Fruit fly (Drosophila melanogaster) whole organism, embryonic: ENCODE results near the gene gammaCOP.
A peak's percentile ranks its signal among the peaks of the same experiment; 100 is the strongest.

Experiments
- Adf1 ChIP-seq: fragments of 200-800 bp; sonication (Bioruptor generic); IDR thresholded peaks from 2 replicates; pipeline ENCODE4 v1.3.6; 2022; ENCODE audit warnings: missing biosample characterization, missing genetic modification characterization
- Awh ChIP-seq: fragments of 200-800 bp; sonication (Bioruptor generic); IDR thresholded peaks from 2 replicates; pipeline ENCODE4, ENCODE4 v1.3.6; 2022; ENCODE audit warnings: missing biosample characterization, missing genetic modification characterization
- B-H1 ChIP-seq: fragments of 200-800 bp; sonication (Bioruptor generic); IDR thresholded peaks from 3 replicates; pipeline ENCODE4 v1.3.6; 2022; ENCODE audit warnings: missing biosample characterization, missing genetic modification characterization
- BEAF-32 ChIP-seq: fragments of 200-800 bp; sonication (Bioruptor generic); optimal IDR thresholded peaks from 3 replicates; lab custom pipeline; 2017; ENCODE audit warnings: missing biosample characterization, missing genetic modification characterization, mild to moderate bottlenecking, moderate library complexity, missing genetic modification reagents
- CG10654 ChIP-seq: fragments of 200-800 bp; sonication (Bioruptor generic); optimal IDR thresholded peaks from 2 replicates; lab custom pipeline; 2016; ENCODE audit warnings: missing biosample characterization, missing genetic modification characterization
- CG11695 ChIP-seq: fragments of 200-800 bp; sonication (Bioruptor generic); IDR thresholded peaks from 3 replicates; pipeline ENCODE4 v1.3.6; 2022; ENCODE audit warnings: missing biosample characterization, missing genetic modification characterization
- CG14014 ChIP-seq: fragments of 200-800 bp; sonication (Bioruptor generic); IDR thresholded peaks from 2 replicates; pipeline ENCODE4 v1.3.6; 2022; ENCODE audit warnings: missing biosample characterization, missing genetic modification characterization
- CG15601 ChIP-seq: fragments of 200-800 bp; sonication (Bioruptor generic); optimal IDR thresholded peaks from 3 replicates; lab custom pipeline; 2019; ENCODE audit warnings: missing biosample characterization, mild to moderate bottlenecking, missing genetic modification characterization, moderate library complexity
- CG17612 ChIP-seq: fragments of 200-800 bp; sonication (Bioruptor generic); IDR thresholded peaks from 2 replicates; pipeline ENCODE4 v1.3.6; 2022; ENCODE audit warnings: missing biosample characterization, missing genetic modification characterization
- CG17829 ChIP-seq: fragments of 200-800 bp; optimal IDR thresholded peaks from 2 replicates; lab custom pipeline; 2019; ENCODE audit warnings: missing biosample characterization, mild to moderate bottlenecking, missing genetic modification characterization, moderate library complexity
- CG1832 ChIP-seq: fragments of 200-800 bp; sonication (Bioruptor generic); optimal IDR thresholded peaks from 2 replicates; lab custom pipeline; 2017; ENCODE audit warnings: missing biosample characterization, mild to moderate bottlenecking, missing genetic modification characterization, inconsistent platforms
- CG18476 ChIP-seq: fragments of 200-800 bp; sonication (Bioruptor generic); optimal IDR thresholded peaks from 2 replicates; lab custom pipeline; 2016; ENCODE audit warnings: missing biosample characterization, mild to moderate bottlenecking, missing genetic modification characterization
- CG18764 ChIP-seq: fragments of 200-800 bp; sonication (Bioruptor generic); optimal IDR thresholded peaks from 3 replicates; lab custom pipeline; 2016; ENCODE audit warnings: missing biosample characterization, missing genetic modification characterization
- CG30431 ChIP-seq: fragments of 200-800 bp; sonication (Bioruptor generic); optimal IDR thresholded peaks from 2 replicates; lab custom pipeline; 2017; ENCODE audit warnings: missing biosample characterization, missing genetic modification characterization
- CG3065 ChIP-seq: fragments of 200-800 bp; sonication (Bioruptor generic); optimal IDR thresholded peaks from 2 replicates; lab custom pipeline; 2016; ENCODE audit warnings: missing biosample characterization, missing genetic modification characterization
- CG3281 ChIP-seq: fragments of 200-800 bp; sonication (Bioruptor generic); optimal IDR thresholded peaks from 3 replicates; lab custom pipeline; 2017; ENCODE audit warnings: missing biosample characterization, mild to moderate bottlenecking, missing genetic modification characterization
- CG34422 ChIP-seq: fragments of 200-800 bp; sonication (Bioruptor generic); IDR thresholded peaks from 3 replicates; pipeline ENCODE4 v1.3.6; 2022; ENCODE audit warnings: missing biosample characterization, missing genetic modification characterization
- CG4424 ChIP-seq: fragments of 200-800 bp; sonication (Bioruptor generic); optimal IDR thresholded peaks from 3 replicates; lab custom pipeline; 2016; ENCODE audit warnings: missing biosample characterization, missing genetic modification characterization
- CG4617 ChIP-seq: fragments of 200-800 bp; sonication (Bioruptor generic); optimal IDR thresholded peaks from 3 replicates; lab custom pipeline; 2016; ENCODE audit warnings: missing biosample characterization, missing genetic modification characterization, borderline replicate concordance
- CG6654 ChIP-seq: fragments of 200-800 bp; sonication (Bioruptor generic); optimal IDR thresholded peaks from 2 replicates; lab custom pipeline; 2017; ENCODE audit warnings: missing biosample characterization, mild to moderate bottlenecking, missing genetic modification characterization
- CG7357 ChIP-seq: fragments of 200-800 bp; sonication (Bioruptor generic); IDR thresholded peaks from 3 replicates; pipeline ENCODE4 v1.3.6; 2022; ENCODE audit warnings: missing biosample characterization, missing genetic modification characterization
- CG8478 ChIP-seq: fragments of >200 bp; optimal IDR thresholded peaks from 2 replicates; lab custom pipeline; 2018
- CoRest ChIP-seq: fragments of 200-800 bp; sonication (Bioruptor generic); optimal IDR thresholded peaks from 3 replicates; lab custom pipeline; 2018; ENCODE audit warnings: missing biosample characterization, mild to moderate bottlenecking, missing genetic modification characterization, moderate library complexity
- Dad ChIP-seq: fragments of 200-800 bp; sonication (Bioruptor generic); optimal IDR thresholded peaks from 3 replicates; lab custom pipeline; 2016; ENCODE audit warnings: missing biosample characterization, missing genetic modification characterization
- Dip2 ChIP-seq: fragments of 200-800 bp; sonication (Bioruptor generic); IDR thresholded peaks from 2 replicates; pipeline ENCODE4 v1.3.6; 2022; ENCODE audit warnings: missing biosample characterization, missing genetic modification characterization
- Dip3 ChIP-seq: fragments of 200-800 bp; sonication (Bioruptor generic); optimal IDR thresholded peaks from 3 replicates; lab custom pipeline; 2016; ENCODE audit warnings: missing biosample characterization, missing genetic modification characterization
- H15 ChIP-seq: fragments of 200-800 bp; sonication (Bioruptor generic); IDR thresholded peaks from 3 replicates; pipeline ENCODE4 v1.3.6; 2022; ENCODE audit warnings: missing biosample characterization, missing genetic modification characterization
- HLH3B ChIP-seq: fragments of 200-800 bp; sonication (Bioruptor generic); IDR thresholded peaks from 2 replicates; pipeline ENCODE4 v1.3.6; 2022; ENCODE audit warnings: missing biosample characterization, missing genetic modification characterization
- Hr78 ChIP-seq, 2 experiments: fragments of 200-800 bp in 1 of 2; fragments of >200 bp in 1 of 2; sonication (Bioruptor generic) in 1 of 2; optimal IDR thresholded peaks; 2 replicates each; lab custom pipeline; 2017 to 2019; ENCODE audit warnings: missing biosample characterization in 2 of 2, missing genetic modification characterization in 2 of 2, mild to moderate bottlenecking in 1 of 2, moderate library complexity in 1 of 2
- NC2α ChIP-seq: fragments of 200-800 bp; sonication (Bioruptor generic); optimal IDR thresholded peaks from 2 replicates; lab custom pipeline; 2016; ENCODE audit warnings: missing biosample characterization, missing genetic modification characterization
- NK7.1 ChIP-seq: fragments of 200-800 bp; sonication (Bioruptor generic); optimal IDR thresholded peaks from 3 replicates; lab custom pipeline; 2016; ENCODE audit warnings: missing biosample characterization, missing genetic modification characterization
- Optix ChIP-seq: fragments of 200-800 bp; sonication (Bioruptor generic); IDR thresholded peaks from 3 replicates; pipeline ENCODE4 v1.3.6; 2022; ENCODE audit warnings: missing biosample characterization, missing genetic modification characterization
- TFAM ChIP-seq: fragments of 200-800 bp; sonication (Bioruptor generic); optimal IDR thresholded peaks from 2 replicates; lab custom pipeline; 2017; ENCODE audit warnings: missing biosample characterization, missing genetic modification characterization, inconsistent platforms
- ash1 ChIP-seq: fragments of 200-800 bp; sonication (Bioruptor generic); optimal IDR thresholded peaks from 2 replicates; lab custom pipeline; 2018; ENCODE audit warnings: missing biosample characterization, mild to moderate bottlenecking, missing genetic modification characterization
- br ChIP-seq: fragments of >200 bp; optimal IDR thresholded peaks from 2 replicates; lab custom pipeline; 2017
- chn ChIP-seq: fragments of 200-800 bp; sonication (Bioruptor generic); optimal IDR thresholded peaks from 2 replicates; lab custom pipeline; 2016; ENCODE audit warnings: missing biosample characterization, missing genetic modification characterization
- ci ChIP-seq: fragments of 200-800 bp; sonication (Bioruptor generic); IDR thresholded peaks from 3 replicates; pipeline ENCODE4 v1.3.6; 2022; ENCODE audit warnings: missing biosample characterization, missing genetic modification characterization
- corto ChIP-seq: fragments of 200-800 bp; sonication (Bioruptor generic); optimal IDR thresholded peaks from 2 replicates; lab custom pipeline; 2016; ENCODE audit warnings: missing biosample characterization, mild to moderate bottlenecking, missing genetic modification characterization, moderate library complexity
- cwo ChIP-seq: fragments of 200-800 bp; sonication (Bioruptor generic); optimal IDR thresholded peaks from 3 replicates; lab custom pipeline; 2017; ENCODE audit warnings: missing biosample characterization, missing genetic modification characterization, mild to moderate bottlenecking, moderate library complexity, missing genetic modification reagents
- dmrt99B ChIP-seq: fragments of 200-800 bp; sonication (Bioruptor generic); optimal IDR thresholded peaks from 2 replicates; lab custom pipeline; 2018; ENCODE audit warnings: missing biosample characterization, mild to moderate bottlenecking, missing genetic modification characterization, moderate library complexity
- fd64A ChIP-seq: fragments of 200-800 bp; sonication (Bioruptor generic); optimal IDR thresholded peaks from 3 replicates; lab custom pipeline; 2018; ENCODE audit warnings: missing biosample characterization, mild to moderate bottlenecking, missing genetic modification characterization
- fru ChIP-seq: fragments of >200 bp; optimal IDR thresholded peaks from 2 replicates; lab custom pipeline; 2017
- gce ChIP-seq: fragments of 200-800 bp; sonication (Bioruptor generic); IDR thresholded peaks from 3 replicates; pipeline ENCODE4 v1.3.6; 2022; ENCODE audit warnings: missing biosample characterization, missing genetic modification characterization
- hkb ChIP-seq, 2 experiments: fragments of 200-800 bp in 1 of 2; fragments of >200 bp in 1 of 2; sonication (Bioruptor generic) in 1 of 2; IDR thresholded peaks in 1 of 2; optimal IDR thresholded peaks in 1 of 2; 2 replicates each; pipeline versions ENCODE4 v1.3.6 to Lab custom; 2017 to 2022; ENCODE audit warnings: missing biosample characterization in 1 of 2, missing genetic modification characterization in 1 of 2
- oc ChIP-seq: fragments of 200-800 bp; sonication (Bioruptor generic); optimal IDR thresholded peaks from 2 replicates; lab custom pipeline; 2018; ENCODE audit warnings: missing biosample characterization, mild to moderate bottlenecking, missing genetic modification characterization, moderate library complexity
- org-1 ChIP-seq: fragments of 200-800 bp; sonication (Bioruptor generic); optimal IDR thresholded peaks from 2 replicates; lab custom pipeline; 2017; ENCODE audit warnings: missing biosample characterization, missing genetic modification characterization
- pfk ChIP-seq: fragments of 200-800 bp; sonication (Bioruptor generic); optimal IDR thresholded peaks from 2 replicates; lab custom pipeline; 2018; ENCODE audit warnings: missing biosample characterization, mild to moderate bottlenecking, missing genetic modification characterization, moderate library complexity
- phol ChIP-seq: fragments of 200-800 bp; sonication (Bioruptor generic); optimal IDR thresholded peaks from 3 replicates; lab custom pipeline; 2018; ENCODE audit warnings: missing biosample characterization, mild to moderate bottlenecking, missing genetic modification characterization, moderate library complexity
- pros ChIP-seq: fragments of 200-800 bp; sonication (Bioruptor generic); optimal IDR thresholded peaks from 3 replicates; lab custom pipeline; 2019; ENCODE audit warnings: missing biosample characterization, mild to moderate bottlenecking, missing genetic modification characterization, moderate library complexity
- repo ChIP-seq: fragments of 200-800 bp; sonication (Bioruptor generic); optimal IDR thresholded peaks from 2 replicates; lab custom pipeline; 2016; ENCODE audit warnings: missing biosample characterization, missing genetic modification characterization
- schlank ChIP-seq: fragments of 200-800 bp; sonication (Bioruptor generic); optimal IDR thresholded peaks from 2 replicates; lab custom pipeline; 2018; ENCODE audit warnings: missing biosample characterization, mild to moderate bottlenecking, missing genetic modification characterization
- sr ChIP-seq: fragments of 200-800 bp; sonication (Bioruptor generic); IDR thresholded peaks from 3 replicates; pipeline ENCODE4 v1.3.6; 2022; ENCODE audit warnings: missing biosample characterization, missing genetic modification characterization
- ttk ChIP-seq: fragments of 200-800 bp; sonication (Bioruptor generic); IDR thresholded peaks from 2 replicates; pipeline ENCODE4 v2.1.2; 2022; ENCODE audit warnings: missing biosample characterization, missing genetic modification characterization

gammaCOP gene

DNA sequence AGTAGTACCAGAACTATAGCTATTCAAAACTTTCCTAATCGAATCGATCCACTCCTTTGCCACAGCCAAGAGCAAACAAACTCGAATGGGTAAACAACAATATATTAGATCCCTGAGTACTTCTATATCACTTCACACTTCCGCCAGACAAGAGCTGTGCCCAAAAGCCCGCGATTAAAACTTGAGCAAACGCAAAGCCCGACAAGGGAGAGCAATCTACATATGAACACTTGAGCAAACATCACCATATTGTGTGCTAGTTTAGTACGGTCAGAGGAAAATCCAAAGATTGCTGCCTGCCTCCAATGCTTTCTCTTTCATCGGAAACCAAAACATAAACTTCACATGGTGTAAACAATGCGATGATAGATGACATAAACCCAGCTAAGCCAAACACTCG lies 31.7 kb downstream of the gammaCOP start (continued):
- no peak for TF ChIP-seq CG18764 (GFP tag; lab: Kevin White, UChicago)
- no peak for TF ChIP-seq oc (tag; lab: Kevin White, UChicago)
- TF ChIP-seq BEAF-32 (GFP tag; lab: Kevin White, UChicago), result no peak
- no peak for TF ChIP-seq br (lab: Kevin White, UChicago)
- peak; percentile 1 for TF ChIP-seq Dad (GFP tag; lab: Kevin White, UChicago)
- no peak for TF ChIP-seq CG17612 (GFP tag; lab: Robert Waterston, UW)
- no peak for TF ChIP-seq H15 (GFP tag; lab: Robert Waterston, UW)
- no peak for TF ChIP-seq ci (GFP tag; lab: Robert Waterston, UW)
- no peak for TF ChIP-seq phol (tag; lab: Kevin White, UChicago)
- TF ChIP-seq NK7.1 (GFP tag; lab: Kevin White, UChicago), result no peak
- peak; percentile 32 for TF ChIP-seq CG15601 (tag; lab: Kevin White, UChicago)
- no peak for TF ChIP-seq CG8478 (lab: Kevin White, UChicago)
- TF ChIP-seq ash1 (GFP tag; lab: Kevin White, UChicago), result no peak
- no peak for TF ChIP-seq CG11695
- no peak for TF ChIP-seq TFAM
- TF ChIP-seq sr, result no peak
- TF ChIP-seq CG17829 (tag; lab: Kevin White, UChicago), result no peak
- no peak for TF ChIP-seq CoRest (tag; lab: Kevin White, UChicago)
- no peak for TF ChIP-seq CG4424
- TF ChIP-seq org-1 (GFP tag; lab: Kevin White, UChicago), result peak; percentile 38
- no peak for TF ChIP-seq CG6654 (GFP tag; lab: Kevin White, UChicago)
- TF ChIP-seq Dip2 (GFP tag; lab: Robert Waterston, UW), result no peak
- no peak for TF ChIP-seq NC2α (GFP tag; lab: Kevin White, UChicago)
- TF ChIP-seq chn (GFP tag; lab: Kevin White, UChicago), result no peak
- no peak for TF ChIP-seq Hr78 (GFP tag; optimal IDR thresholded peaks at IDR 0.05; lab: Kevin White, UChicago)
- TF ChIP-seq CG18476 (GFP tag; lab: Kevin White, UChicago), result no peak
- TF ChIP-seq CG30431 (GFP tag; lab: Kevin White, UChicago), result no peak
- TF ChIP-seq CG7357 (GFP tag; lab: Robert Waterston, UW), result no peak
- no peak for TF ChIP-seq CG3065 (GFP tag; lab: Kevin White, UChicago)
- no peak for TF ChIP-seq Dip3 (GFP tag; lab: Kevin White, UChicago)
- TF ChIP-seq fru, result no peak
- TF ChIP-seq gce (GFP tag; lab: Robert Waterston, UW), result no peak
- TF ChIP-seq HLH3B (GFP tag; lab: Robert Waterston, UW), result peak; percentile 18; the same call in 1 of the 2 replicates
- no peak for TF ChIP-seq hkb (optimal IDR thresholded peaks at IDR 0.05; lab: Kevin White, UChicago)
- no peak for TF ChIP-seq hkb (GFP tag; IDR thresholded peaks at IDR 0.05; lab: Robert Waterston, UW)
- TF ChIP-seq dmrt99B (tag; lab: Kevin White, UChicago), result no peak
- TF ChIP-seq pfk (GFP tag; lab: Kevin White, UChicago), result peak; percentile 44
- peak; percentile 32 for TF ChIP-seq CG3281
- no peak for TF ChIP-seq repo (GFP tag; lab: Kevin White, UChicago)
- no peak for TF ChIP-seq B-H1 (GFP tag; lab: Robert Waterston, UW)
- TF ChIP-seq cwo (GFP tag; lab: Kevin White, UChicago), result no peak
- TF ChIP-seq schlank, result peak; percentile 42
- TF ChIP-seq CG10654 (GFP tag; lab: Kevin White, UChicago), result no peak
- TF ChIP-seq Awh (GFP tag; lab: Robert Waterston, UW), result no peak
- no peak for TF ChIP-seq Adf1 (GFP tag; lab: Robert Waterston, UW)
- TF ChIP-seq corto (GFP tag; lab: Kevin White, UChicago), result no peak
- TF ChIP-seq Optix (GFP tag; lab: Robert Waterston, UW), result no peak
- TF ChIP-seq fd64A, result peak; percentile 57
- no peak for TF ChIP-seq ttk (GFP tag; lab: Robert Waterston, UW)
- peak; percentile 31; the same call in 1 of the 2 replicates for TF ChIP-seq CG14014
- no peak for TF ChIP-seq CG1832
- TF ChIP-seq pros (GFP tag; lab: Kevin White, UChicago), result no peak
- no peak for TF ChIP-seq CG4617 (GFP tag; lab: Kevin White, UChicago)
- no peak for TF ChIP-seq CG34422 (GFP tag; lab: Robert Waterston, UW)
